Worm (Caenorhabditis elegans): ENCODE data around the gene twk-22.

ce11 chrX:16345296-16345695, 39.0 kb downstream of the twk-22 start:
- TF ChIP-seq ceh-82 (tag; optimal IDR thresholded peaks at IDR 0.05) (no peak), nhr-12 (tag; optimal IDR thresholded peaks at IDR 0.05) (no peak), mdl-1 (tag; optimal IDR thresholded peaks at IDR 0.05) (no peak), elt-3 (tag; optimal IDR thresholded peaks at IDR 0.05) (no peak)

Measured in whole organism, L2 larva.